Fruit fly (Drosophila melanogaster) whole organism, prepupa: ENCODE results near the gene Mms19.

ENCODE experiments used
- CG16779 ChIP-seq: fragments of 200-800 bp; sonication (Bioruptor generic); optimal IDR thresholded peaks from 3 replicates; lab custom pipeline; 2017; ENCODE audit warnings: missing biosample characterization, mild to moderate bottlenecking, missing genetic modification characterization
- Eip75B ChIP-seq: fragments of 200-800 bp; sonication (Bioruptor generic); optimal IDR thresholded peaks from 3 replicates; lab custom pipeline; 2016; ENCODE audit warnings: missing biosample characterization, missing genetic modification characterization
- Hr39 ChIP-seq: fragments of 200-800 bp; sonication (Bioruptor generic); optimal IDR thresholded peaks from 2 replicates; lab custom pipeline; 2016; ENCODE audit warnings: missing biosample characterization, missing genetic modification characterization
- pdm3 ChIP-seq: fragments of 200-800 bp; sonication (Bioruptor generic); optimal IDR thresholded peaks from 3 replicates; lab custom pipeline; 2016; ENCODE audit warnings: missing biosample characterization, missing genetic modification characterization

DNA sequence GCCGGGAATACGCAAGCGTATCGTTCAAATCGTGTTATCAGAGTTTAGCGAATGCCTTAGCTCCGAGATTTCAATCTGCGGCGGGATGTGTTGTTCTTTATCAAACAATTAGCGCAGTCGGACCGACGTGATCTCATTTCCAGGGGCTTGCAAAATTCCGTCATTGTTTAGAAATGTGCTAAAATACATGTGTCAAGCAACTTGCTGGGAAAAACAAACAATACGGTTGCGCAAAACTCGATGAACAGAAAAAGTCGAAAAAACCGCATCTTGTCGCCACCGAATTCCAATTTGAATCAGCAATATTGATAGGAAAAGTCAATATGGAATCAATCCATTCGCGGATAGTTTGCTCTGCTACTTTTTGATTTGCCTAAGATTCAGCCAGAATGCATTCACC lies 30.2 kb downstream of the Mms19 start, which contains the start of gene Tim17a2:
- TF ChIP-seq CG16779 (tag; lab: Kevin White, UChicago) (no peak), Eip75B (no peak), pdm3 (GFP tag; lab: Kevin White, UChicago) (no peak), Hr39 (GFP tag; lab: Kevin White, UChicago) (no peak)
